Worm (Caenorhabditis elegans): ENCODE measurements around the gene comt-2.

DNA sequence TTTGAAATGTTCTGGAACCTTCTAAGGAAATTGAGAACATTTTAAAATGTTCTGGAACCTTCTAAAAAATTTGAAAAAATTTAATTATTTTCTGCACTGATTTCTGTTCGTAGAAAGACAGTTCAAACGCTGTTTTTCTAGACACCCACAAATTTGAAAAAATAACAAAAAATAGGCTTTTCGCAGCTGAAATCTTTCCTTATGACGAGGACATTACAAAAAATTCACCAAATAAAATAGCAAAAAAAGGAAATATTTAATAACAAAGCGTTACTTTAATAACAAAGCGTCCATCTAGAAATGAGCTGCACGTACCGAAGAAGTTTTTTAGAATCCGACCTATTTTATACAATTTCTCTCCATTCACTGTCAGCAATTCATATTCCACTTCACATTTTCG lies 50.7 kb downstream of the comt-2 start, which contains the start of gene srh-141:
- no peak for TF ChIP-seq dao-5 (tag; optimal IDR thresholded peaks at IDR 0.05)
- TF ChIP-seq W03F9.2 (tag; optimal IDR thresholded peaks at IDR 0.05) = no peak
- no peak for TF ChIP-seq him-1 (tag; optimal IDR thresholded peaks at IDR 0.05)
